Fruit fly (Drosophila melanogaster): ENCODE results near the gene Mnt.

Gene Mnt

dm6 chrX:3687837-3688375, 16.3 kb downstream of the Mnt start (continued):
- TF ChIP-seq gsb (GFP tag; IDR thresholded peaks at IDR 0.05) (no peak), CG10979 (tag; optimal IDR thresholded peaks at IDR 0.05) (peak; percentile 71), fd96Cb (tag; optimal IDR thresholded peaks at IDR 0.05) (peak; percentile 74), CTCF (GFP tag; optimal IDR thresholded peaks at IDR 0.05) (no peak), org-1 (GFP tag; optimal IDR thresholded peaks at IDR 0.05) (peak; percentile 69), ssp (GFP tag; IDR thresholded peaks at IDR 0.05) (no peak), p53 (GFP tag; optimal IDR thresholded peaks at IDR 0.05) (no peak), peb (GFP tag; IDR thresholded peaks at IDR 0.05) (0 out of 2 replicates have a peak, but pooled peaks have one; percentile 43), ttk (GFP tag; IDR thresholded peaks at IDR 0.05) (peak; percentile 68), YL-1 (GFP tag; optimal IDR thresholded peaks at IDR 0.05) (no peak), NC2β (GFP tag; optimal IDR thresholded peaks at IDR 0.05) (peak; percentile 70), pan (optimal IDR thresholded peaks at IDR 0.05) (no peak), pan (GFP tag; optimal IDR thresholded peaks at IDR 0.05 in 1 of 2, IDR thresholded peaks at IDR 0.05 in 1 of 2) (peak in 1 of 2 experiments; percentile 70), nom (GFP tag; optimal IDR thresholded peaks at IDR 0.05) (peak; percentile 35), Hr39 (optimal IDR thresholded peaks at IDR 0.05) (no peak), Camta (GFP tag; optimal IDR thresholded peaks at IDR 0.05) (peak; percentile 43), Hsf (GFP tag; optimal IDR thresholded peaks at IDR 0.05) (peak; percentile 47), wek (GFP tag; optimal IDR thresholded peaks at IDR 0.05) (no peak), chn (GFP tag; optimal IDR thresholded peaks at IDR 0.05) (peak; percentile 59), NFAT (GFP tag; IDR thresholded peaks at IDR 0.05) (no peak), pita (GFP tag; optimal IDR thresholded peaks at IDR 0.05) (no peak), CG34422 (GFP tag; IDR thresholded peaks at IDR 0.05) (peak; percentile 45; the same call in 1 of the 3 replicates), CG12744 (GFP tag; optimal IDR thresholded peaks at IDR 0.05) (no peak), Hr78 (GFP tag; optimal IDR thresholded peaks at IDR 0.05) (peak in 1 of 2 experiments; percentile 29), crp (GFP tag; optimal IDR thresholded peaks at IDR 0.05) (no peak), CG16779 (GFP tag; IDR thresholded peaks at IDR 0.05) (no peak), esg (GFP tag; conservative IDR thresholded peaks at IDR 0.05) (peak; percentile 51), Jarid2 (GFP tag; optimal IDR thresholded peaks at IDR 0.05) (peak; percentile 14), ara (GFP tag; IDR thresholded peaks at IDR 0.05) (peak; percentile 64; the same call in 1 of the 2 replicates), CoRest (tag; optimal IDR thresholded peaks at IDR 0.05) (peak; percentile 44), CG11093 (GFP tag; IDR thresholded peaks at IDR 0.05) (no peak), fru (optimal IDR thresholded peaks at IDR 0.05) (no peak), CG16863 (GFP tag; optimal IDR thresholded peaks at IDR 0.05) (peak; percentile 71), zen (tag; optimal IDR thresholded peaks at IDR 0.05) (peak; percentile 2), CG6854 (GFP tag; optimal IDR thresholded peaks at IDR 0.05) (peak; percentile 51), Side (GFP tag; optimal IDR thresholded peaks at IDR 0.05) (peak; percentile 68), al (GFP tag; IDR thresholded peaks at IDR 0.05) (no peak), CG11723 (GFP tag; optimal IDR thresholded peaks at IDR 0.05) (no peak), CG31365 (tag; optimal IDR thresholded peaks at IDR 0.05) (no peak), ATbp (GFP tag; optimal IDR thresholded peaks at IDR 0.05) (peak; percentile 58), CG10654 (GFP tag; optimal IDR thresholded peaks at IDR 0.05) (peak; percentile 38), bigmax (GFP tag; optimal IDR thresholded peaks at IDR 0.05) (no peak), vvl (GFP tag; IDR thresholded peaks at IDR 0.05) (peak; percentile 86), CG9727 (GFP tag; optimal IDR thresholded peaks at IDR 0.05) (peak; percentile 50), br (optimal IDR thresholded peaks at IDR 0.05) (no peak), Optix (GFP tag; IDR thresholded peaks at IDR 0.05) (peak; percentile 67; the same call in 2 of the 3 replicates), stwl (tag; optimal IDR thresholded peaks at IDR 0.05) (no peak), bsh (GFP tag; optimal IDR thresholded peaks at IDR 0.05) (peak; percentile 39 to 79), CG11695 (GFP tag; IDR thresholded peaks at IDR 0.05) (peak; percentile 53; the same call in 1 of the 3 replicates), E2f1 (GFP tag; IDR thresholded peaks at IDR 0.05) (peak; percentile 35; the same call in 1 of the 2 replicates), CG7839 (tag; optimal IDR thresholded peaks at IDR 0.05) (peak; percentile 65), CG9797 (GFP tag; optimal IDR thresholded peaks at IDR 0.05) (no peak)
